Worm (Caenorhabditis elegans) whole organism, L4 larva: ENCODE data around the gene clh-5.
A peak's percentile ranks its signal among the peaks of the same experiment; 100 is the strongest.

ENCODE experiments used
- D1046.2 ChIP-seq: fragments of 200-800 bp; sonication (Bioruptor generic); IDR thresholded peaks from 2 replicates; pipeline ENCODE4 v1.3.6; 2022; ENCODE audit warnings: missing genetic modification characterization, missing compliant biosample characterization
- F37D6.2 ChIP-seq: sonication (generic microtip); optimal IDR thresholded peaks from 2 replicates; lab custom pipeline; 2016; ENCODE audit warnings: mild to moderate bottlenecking, missing genetic modification characterization, missing compliant biosample characterization
- R02D3.7 ChIP-seq: fragments of 150-350 bp; sonication (generic microtip); optimal IDR thresholded peaks from 3 replicates; lab custom pipeline; 2014; ENCODE audit warnings: missing biosample characterization, missing genetic modification characterization
- T20F7.1 ChIP-seq: fragments of 200-800 bp; sonication (Bioruptor generic); optimal IDR thresholded peaks from 2 replicates; lab custom pipeline; 2018; ENCODE audit warnings: mild to moderate bottlenecking, missing genetic modification characterization, missing compliant biosample characterization
- aha-1 ChIP-seq: fragments of 150-350 bp; peaks from one replicate; lab custom pipeline; 2014; ENCODE audit warnings: missing biosample characterization, missing genetic modification characterization
- arid-1 ChIP-seq: fragments of 200-800 bp; sonication (Bioruptor generic); conservative IDR thresholded peaks from 2 replicates; pipeline ENCODE4 v1.3.6; 2022; ENCODE audit warnings: missing genetic modification reagents, missing genetic modification characterization, missing compliant biosample characterization
- ceh-32 ChIP-seq: sonication (generic microtip); optimal IDR thresholded peaks from 2 replicates; lab custom pipeline; 2016; ENCODE audit warnings: mild to moderate bottlenecking, missing genetic modification characterization, missing compliant biosample characterization; ENCODE audit not compliant: poor library complexity
- cey-2 ChIP-seq: sonication (generic microtip); optimal IDR thresholded peaks from 3 replicates; lab custom pipeline; 2017; ENCODE audit warnings: missing genetic modification characterization, mild to moderate bottlenecking, missing compliant biosample characterization, antibody characterized with exemption, borderline replicate concordance; ENCODE audit not compliant: insufficient read depth
- ctbp-1 ChIP-seq: fragments of 200-800 bp; sonication (Bioruptor generic); IDR thresholded peaks from 2 replicates; pipeline ENCODE4 v1.3.6; 2022; ENCODE audit warnings: missing genetic modification reagents, missing genetic modification characterization, missing compliant biosample characterization
- daf-16 ChIP-seq, 3 experiments: sonication (generic microtip); optimal IDR thresholded peaks; 2 replicates each; lab custom pipeline; 2016 to 2017; ENCODE audit warnings: missing genetic modification characterization in 3 of 3, missing genetic modification reagents in 3 of 3, mild to moderate bottlenecking in 2 of 3, missing compliant biosample characterization in 2 of 3, missing biosample characterization in 1 of 3, moderate library complexity in 1 of 3
- dmd-6 ChIP-seq: fragments of 200-800 bp; sonication (Bioruptor generic); IDR thresholded peaks from 2 replicates; pipeline ENCODE4 v1.3.6; 2022; ENCODE audit warnings: missing genetic modification reagents, missing genetic modification characterization, missing compliant biosample characterization
- dmd-9 ChIP-seq: fragments of 200-800 bp; sonication (Bioruptor generic); IDR thresholded peaks from 2 replicates; pipeline ENCODE4 v1.3.6; 2022; ENCODE audit warnings: missing genetic modification reagents, missing genetic modification characterization, missing compliant biosample characterization
- dpl-1 ChIP-seq: fragments of 150-350 bp; optimal IDR thresholded peaks from 2 replicates; lab custom pipeline; 2014; ENCODE audit warnings: missing biosample characterization, missing genetic modification reagents, missing genetic modification characterization
- duxl-1 ChIP-seq: sonication (generic microtip); optimal IDR thresholded peaks from 2 replicates; lab custom pipeline; 2016; ENCODE audit warnings: mild to moderate bottlenecking, missing genetic modification characterization, moderate library complexity, missing compliant biosample characterization; ENCODE audit not compliant: poor library complexity
- dve-1 ChIP-seq: sonication (generic microtip); optimal IDR thresholded peaks from 2 replicates; lab custom pipeline; 2017; ENCODE audit warnings: antibody characterized with exemption, mild to moderate bottlenecking, missing genetic modification characterization, missing compliant biosample characterization; ENCODE audit not compliant: insufficient read depth
- egl-27 ChIP-seq: sonication (generic microtip); optimal IDR thresholded peaks from 3 replicates; lab custom pipeline; 2017; ENCODE audit warnings: missing biosample characterization, missing genetic modification reagents, missing genetic modification characterization
- fos-1 ChIP-seq: fragments of 150-350 bp; optimal IDR thresholded peaks from 2 replicates; lab custom pipeline; 2014; ENCODE audit warnings: missing biosample characterization, missing genetic modification characterization
- hif-1 ChIP-seq, 2 experiments: sonication (generic microtip); optimal IDR thresholded peaks; 2 replicates each; lab custom pipeline; 2016 to 2017; ENCODE audit warnings: missing compliant biosample characterization in 2 of 2, missing genetic modification characterization in 2 of 2, missing genetic modification reagents in 2 of 2, missing genotype in 2 of 2, mild to moderate bottlenecking in 1 of 2
- hlh-30 ChIP-seq: sonication (generic microtip); optimal IDR thresholded peaks from 2 replicates; lab custom pipeline; 2017; ENCODE audit warnings: antibody characterized with exemption, mild to moderate bottlenecking, missing genetic modification characterization, missing compliant biosample characterization; ENCODE audit not compliant: insufficient read depth
- hmg-1.1 ChIP-seq: fragments of 200-800 bp; sonication (Bioruptor generic); IDR thresholded peaks from 2 replicates; pipeline ENCODE4 v1.3.6; 2022; ENCODE audit warnings: missing genetic modification reagents, missing genetic modification characterization, missing compliant biosample characterization
- lin-13 ChIP-seq: fragments of 150-350 bp; optimal IDR thresholded peaks from 2 replicates; lab custom pipeline; 2014; ENCODE audit warnings: missing biosample characterization, missing genetic modification reagents, missing genetic modification characterization
- lin-38 ChIP-seq: fragments of 200-800 bp; sonication (Bioruptor generic); IDR thresholded peaks from 2 replicates; pipeline ENCODE4 v1.3.6; 2022; ENCODE audit warnings: missing genetic modification reagents, missing genetic modification characterization, missing compliant biosample characterization
- lsy-2 ChIP-seq, 2 experiments: fragments of 150-350 bp in 1 of 2; sonication (generic microtip) in 1 of 2; optimal IDR thresholded peaks; 2 replicates each; lab custom pipeline; 2014 to 2017; ENCODE audit warnings: missing biosample characterization in 2 of 2, missing genetic modification characterization in 2 of 2
- mdl-1 ChIP-seq, 2 experiments: fragments of 150-350 bp in 1 of 2; sonication (generic microtip) in 1 of 2; optimal IDR thresholded peaks; 2 replicates each; lab custom pipeline; 2014 to 2017; ENCODE audit warnings: missing biosample characterization in 2 of 2, missing genetic modification characterization in 2 of 2
- mep-1 ChIP-seq: fragments of 150-350 bp; sonication (generic microtip); optimal IDR thresholded peaks from 3 replicates; lab custom pipeline; 2014; ENCODE audit warnings: missing biosample characterization, missing genetic modification characterization
- mes-2 ChIP-seq: sonication (generic microtip); optimal IDR thresholded peaks from 2 replicates; lab custom pipeline; 2016; ENCODE audit warnings: missing genotype, mild to moderate bottlenecking, missing genetic modification characterization, missing compliant biosample characterization; ENCODE audit not compliant: poor library complexity, severe bottlenecking
- mxl-3 ChIP-seq: fragments of 200-800 bp; sonication (Bioruptor generic); optimal IDR thresholded peaks from 2 replicates; lab custom pipeline; 2018; ENCODE audit warnings: mild to moderate bottlenecking, missing genetic modification characterization, missing compliant biosample characterization
- nhr-10 ChIP-seq: fragments of 150-350 bp; optimal IDR thresholded peaks from 2 replicates; lab custom pipeline; 2014; ENCODE audit warnings: missing biosample characterization, missing genetic modification characterization
- nhr-102 ChIP-seq: sonication (generic microtip); optimal IDR thresholded peaks from 2 replicates; lab custom pipeline; 2016; ENCODE audit warnings: mild to moderate bottlenecking, missing genetic modification characterization, moderate library complexity, missing compliant biosample characterization
- nhr-11 ChIP-seq: fragments of 150-350 bp; optimal IDR thresholded peaks from 2 replicates; lab custom pipeline; 2014; ENCODE audit warnings: missing biosample characterization, missing genetic modification characterization
- nhr-237 ChIP-seq: sonication (generic microtip); optimal IDR thresholded peaks from 2 replicates; lab custom pipeline; 2017; ENCODE audit warnings: missing biosample characterization, missing genetic modification characterization
- nhr-28 ChIP-seq: fragments of 150-350 bp; optimal IDR thresholded peaks from 2 replicates; lab custom pipeline; 2014; ENCODE audit warnings: missing biosample characterization, missing genetic modification characterization
- nhr-48 ChIP-seq: sonication (generic microtip); optimal IDR thresholded peaks from 2 replicates; lab custom pipeline; 2016; ENCODE audit warnings: mild to moderate bottlenecking, missing genetic modification characterization, missing compliant biosample characterization
- nhr-77 ChIP-seq: fragments of 150-350 bp; optimal IDR thresholded peaks from 2 replicates; lab custom pipeline; 2014; ENCODE audit warnings: missing biosample characterization, missing genetic modification characterization
- pqm-1 ChIP-seq: sonication (generic microtip); optimal IDR thresholded peaks from 2 replicates; lab custom pipeline; 2017; ENCODE audit warnings: missing biosample characterization, missing genetic modification characterization
- rbr-2 ChIP-seq: sonication (generic microtip); optimal IDR thresholded peaks from 2 replicates; lab custom pipeline; 2016; ENCODE audit warnings: missing genotype, missing genetic modification characterization, missing compliant biosample characterization
- saeg-2 ChIP-seq: fragments of 200-800 bp; sonication (Bioruptor generic); IDR thresholded peaks from 2 replicates; pipeline ENCODE4 v1.3.6; 2022; ENCODE audit warnings: missing genetic modification reagents, missing genetic modification characterization, missing compliant biosample characterization
- set-16 ChIP-seq: fragments of 200-800 bp; sonication (Bioruptor generic); IDR thresholded peaks from 2 replicates; pipeline ENCODE4 v1.3.6; 2022; ENCODE audit warnings: missing genetic modification reagents, missing genetic modification characterization, missing compliant biosample characterization
- snpc-1.2 ChIP-seq: fragments of 200-800 bp; sonication (Bioruptor generic); IDR thresholded peaks from 2 replicates; pipeline ENCODE4 v1.3.6; 2022; ENCODE audit warnings: missing genetic modification reagents, missing genetic modification characterization, missing compliant biosample characterization
- tag-97 ChIP-seq: fragments of 200-800 bp; sonication (Bioruptor generic); IDR thresholded peaks from 2 replicates; pipeline ENCODE4 v1.3.6; 2022; ENCODE audit warnings: missing genetic modification characterization, missing compliant biosample characterization
- tra-1 ChIP-seq: fragments of 200-800 bp; sonication (Bioruptor generic); IDR thresholded peaks from 2 replicates; pipeline ENCODE4 v1.3.6; 2022; ENCODE audit warnings: missing genetic modification reagents, missing genetic modification characterization, missing compliant biosample characterization
- unc-130 ChIP-seq: sonication (generic microtip); optimal IDR thresholded peaks from 2 replicates; lab custom pipeline; 2016; ENCODE audit warnings: missing genetic modification reagents, missing genetic modification characterization, missing compliant biosample characterization
- unc-62 ChIP-seq, 3 experiments: fragments of 150-350 bp in 1 of 3; sonication (generic microtip); optimal IDR thresholded peaks in 2 of 3; peaks in 1 of 3; 1 replicate in 1 of 3; 2 replicates in 2 of 3; lab custom pipeline; 2014 to 2017; ENCODE audit warnings: missing biosample characterization in 3 of 3, missing genetic modification characterization in 3 of 3, missing genetic modification reagents in 3 of 3, missing genotype in 1 of 3

The clh-5 gene

DNA sequence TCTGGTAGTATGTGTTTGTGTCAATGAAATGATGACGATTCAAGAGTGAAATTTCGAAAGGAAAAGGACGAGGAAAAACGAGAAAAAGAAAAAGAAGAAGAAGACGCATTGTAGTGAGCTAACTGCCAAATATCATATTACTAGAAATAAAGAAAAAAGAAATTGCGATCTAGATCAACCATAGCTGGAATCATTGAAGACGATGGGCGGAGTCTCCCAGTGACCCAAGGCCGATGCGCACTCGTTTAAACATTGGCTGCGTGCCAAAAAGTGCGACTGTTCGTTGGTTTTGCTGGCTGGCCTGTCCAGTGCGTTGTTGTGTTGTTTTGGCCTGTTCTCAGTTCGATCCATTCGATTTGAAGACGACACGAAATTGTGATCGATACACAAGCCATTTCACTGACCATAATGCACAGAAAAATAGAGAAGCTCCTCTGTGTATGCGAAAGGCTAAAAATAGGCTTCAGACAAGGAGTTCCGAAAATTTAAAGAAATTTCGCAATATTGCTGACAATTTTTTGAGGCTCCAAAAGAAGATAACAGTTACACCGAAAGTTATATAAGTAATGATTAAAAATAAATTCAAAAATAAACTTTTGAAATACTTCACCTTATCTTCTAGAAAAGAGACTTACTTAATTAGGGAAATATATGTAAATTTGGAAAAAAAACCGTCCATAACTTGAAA, 36.0 kb downstream of the clh-5 start:
- no peak for TF ChIP-seq daf-16 (GFP tag; optimal IDR thresholded peaks at IDR 0.05; lab: Kevin White, UChicago)
- TF ChIP-seq daf-16 (tag; optimal IDR thresholded peaks at IDR 0.05; lab: Kevin White, UChicago), result peak; percentile 10
- TF ChIP-seq R02D3.7 (tag; lab: Kevin White, UChicago), result no peak
- TF ChIP-seq unc-62 (GFP tag; optimal IDR thresholded peaks at IDR 0.05 in 1 of 2; lab: Kevin White, UChicago), result peak in 1 of 2 experiments; percentile 12
- TF ChIP-seq unc-62 (tag; optimal IDR thresholded peaks at IDR 0.05; lab: Kevin White, UChicago), result no peak

DNA sequence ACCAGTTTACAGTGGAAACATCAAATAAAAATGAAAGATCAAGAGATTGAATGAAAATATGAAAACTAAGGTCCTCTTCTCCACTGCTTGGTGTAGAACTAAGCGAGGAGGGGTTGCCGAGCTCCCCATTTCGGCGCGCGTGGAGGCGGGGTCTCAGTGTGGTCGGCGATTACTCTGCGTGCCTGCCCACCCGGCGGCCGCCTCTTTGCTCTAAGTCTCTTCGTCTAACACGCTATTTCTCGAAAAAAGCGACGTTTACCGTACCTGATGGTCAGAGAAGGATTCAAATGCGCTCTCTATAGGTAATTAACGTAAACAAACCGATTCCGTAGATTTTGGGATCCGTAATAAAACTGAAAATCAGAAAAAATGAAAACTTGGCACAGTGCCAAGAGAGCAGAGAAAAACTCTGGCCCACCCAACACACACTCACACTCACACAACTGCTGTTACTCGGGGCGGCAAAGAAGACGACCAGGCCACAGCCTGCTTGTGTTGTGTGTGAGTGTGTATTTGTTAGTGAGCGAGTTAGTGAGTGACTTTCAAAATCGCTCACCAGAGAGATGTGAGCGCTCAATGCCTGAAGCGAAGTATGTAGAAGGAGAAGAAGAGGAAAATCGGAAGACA, 36.7 kb downstream of the clh-5 start:
- peak; percentile 3 for TF ChIP-seq egl-27 (tag; lab: Kevin White, UChicago)
- 0 out of 2 replicates have a peak, but pooled peaks have one; percentile 28 for TF ChIP-seq snpc-1.2 (GFP tag; lab: Robert Waterston, UW)
- peak; percentile 68 for TF ChIP-seq mes-2
- no peak for TF ChIP-seq tag-97
- TF ChIP-seq cey-2 (tag; lab: Kevin White, UChicago), result no peak
- no peak for TF ChIP-seq pqm-1 (tag; lab: Kevin White, UChicago)
- peak; percentile 52 for TF ChIP-seq T20F7.1 (GFP tag; lab: Kevin White, UChicago)
- no peak for TF ChIP-seq unc-62 (GFP tag; optimal IDR thresholded peaks at IDR 0.05 in 1 of 2; lab: Kevin White, UChicago)
- TF ChIP-seq unc-62 (tag; optimal IDR thresholded peaks at IDR 0.05; lab: Kevin White, UChicago), result no peak
- no peak for TF ChIP-seq unc-130 (GFP tag; lab: Kevin White, UChicago)
- peak; percentile 82 for TF ChIP-seq dve-1 (tag; lab: Kevin White, UChicago)
- TF ChIP-seq dpl-1 (GFP tag; lab: Kevin White, UChicago), result peak; percentile 35
- TF ChIP-seq nhr-77 (tag; lab: Kevin White, UChicago), result peak; percentile 68
- peak; percentile 89 for TF ChIP-seq set-16 (GFP tag; lab: Robert Waterston, UW)
- TF ChIP-seq rbr-2, result peak; percentile 87
- peak; percentile 5 for TF ChIP-seq mxl-3 (GFP tag; lab: Kevin White, UChicago)
- peak; percentile 15 for TF ChIP-seq nhr-10 (tag; lab: Kevin White, UChicago)
- peak; percentile 43 for TF ChIP-seq nhr-48 (tag; lab: Kevin White, UChicago)
- peak; percentile 53 for TF ChIP-seq tra-1 (GFP tag; lab: Robert Waterston, UW)
- TF ChIP-seq dmd-6 (GFP tag; lab: Robert Waterston, UW), result peak; percentile 69
- TF ChIP-seq lin-38 (GFP tag; lab: Robert Waterston, UW), result peak; percentile 56; the same call in 1 of the 2 replicates
- TF ChIP-seq duxl-1 (tag; lab: Kevin White, UChicago), result no peak
- peak; percentile 97 for TF ChIP-seq aha-1 (tag; lab: Kevin White, UChicago)
- peak; percentile 90 for TF ChIP-seq hmg-1.1 (GFP tag; lab: Robert Waterston, UW)
- no peak for TF ChIP-seq dmd-9 (GFP tag; lab: Robert Waterston, UW)
- peak; percentile 28; the same call in 1 of the 2 replicates for TF ChIP-seq arid-1 (GFP tag; lab: Robert Waterston, UW)
- TF ChIP-seq daf-16 (GFP tag; optimal IDR thresholded peaks at IDR 0.05; lab: Kevin White, UChicago), result peak in 1 of 2 experiments; percentile 26
- peak; percentile 48 for TF ChIP-seq daf-16 (tag; optimal IDR thresholded peaks at IDR 0.05; lab: Kevin White, UChicago)
- peak; percentile 72 to 76 for TF ChIP-seq lsy-2 (tag; optimal IDR thresholded peaks at IDR 0.05; lab: Kevin White, UChicago)
- peak; percentile 89 for TF ChIP-seq mep-1 (tag; lab: Kevin White, UChicago)
- TF ChIP-seq nhr-102 (tag; lab: Kevin White, UChicago), result peak; percentile 20
- peak; percentile 59 for TF ChIP-seq lin-13 (GFP tag; lab: Kevin White, UChicago)
- TF ChIP-seq saeg-2, result no peak
- peak; percentile 50 to 69 for TF ChIP-seq mdl-1 (tag; optimal IDR thresholded peaks at IDR 0.05; lab: Kevin White, UChicago)
- TF ChIP-seq nhr-28 (tag; lab: Kevin White, UChicago), result peak; percentile 63
- no peak for TF ChIP-seq D1046.2 (GFP tag; lab: Robert Waterston, UW)
- TF ChIP-seq nhr-237 (tag; lab: Kevin White, UChicago), result no peak
- peak; percentile 7 for TF ChIP-seq ceh-32 (tag; lab: Kevin White, UChicago)
- no peak for TF ChIP-seq fos-1 (tag; lab: Kevin White, UChicago)
- TF ChIP-seq hlh-30 (tag; lab: Kevin White, UChicago), result peak; percentile 71
- TF ChIP-seq hif-1 (tag; optimal IDR thresholded peaks at IDR 0.05; lab: Kevin White, UChicago), result peak in 1 of 2 experiments; percentile 74
- peak; percentile 66 for TF ChIP-seq F37D6.2 (tag; lab: Kevin White, UChicago)
- TF ChIP-seq nhr-11, result peak; percentile 76
- TF ChIP-seq ctbp-1 (GFP tag; lab: Robert Waterston, UW), result peak; percentile 71
